Fruit fly (Drosophila melanogaster) whole organism, embryonic: Measurements from ENCODE around the gene CG10343.

Experiments used
- CG10147 ChIP-seq: fragments of 200-800 bp; sonication (Bioruptor generic); optimal IDR thresholded peaks from 2 replicates; lab custom pipeline; 2019; ENCODE audit warnings: missing biosample characterization, mild to moderate bottlenecking, missing genetic modification characterization, moderate library complexity
- CG1024 ChIP-seq: fragments of 200-800 bp; sonication (Bioruptor generic); IDR thresholded peaks from 2 replicates; pipeline ENCODE4 v1.3.6; 2022; ENCODE audit warnings: missing biosample characterization, missing genetic modification characterization
- CG10274 ChIP-seq: fragments of 200-800 bp; sonication (Bioruptor generic); optimal IDR thresholded peaks from 3 replicates; lab custom pipeline; 2017; ENCODE audit warnings: missing biosample characterization, mild to moderate bottlenecking, missing genetic modification characterization
- CG10565 ChIP-seq: fragments of 200-800 bp; sonication (Bioruptor generic); optimal IDR thresholded peaks from 3 replicates; lab custom pipeline; 2016; ENCODE audit warnings: missing biosample characterization, mild to moderate bottlenecking, missing genetic modification characterization
- CG12155 ChIP-seq: fragments of 200-800 bp; sonication (Bioruptor generic); optimal IDR thresholded peaks from 3 replicates; lab custom pipeline; 2016; ENCODE audit warnings: missing biosample characterization, missing genetic modification characterization
- CG12299 ChIP-seq: fragments of 200-800 bp; sonication (Bioruptor generic); optimal IDR thresholded peaks from 2 replicates; lab custom pipeline; 2018; ENCODE audit warnings: missing biosample characterization, mild to moderate bottlenecking, missing genetic modification characterization
- CG12744 ChIP-seq: fragments of 200-800 bp; sonication (Bioruptor generic); optimal IDR thresholded peaks from 2 replicates; lab custom pipeline; 2016; ENCODE audit warnings: missing biosample characterization, missing genetic modification characterization
- CG1603 ChIP-seq: fragments of 200-800 bp; sonication (Bioruptor generic); optimal IDR thresholded peaks from 2 replicates; lab custom pipeline; 2019; ENCODE audit warnings: missing biosample characterization, mild to moderate bottlenecking, missing genetic modification characterization, moderate library complexity
- CG17802 ChIP-seq: fragments of 200-800 bp; sonication (Bioruptor generic); optimal IDR thresholded peaks from 2 replicates; lab custom pipeline; 2018; ENCODE audit warnings: missing biosample characterization, mild to moderate bottlenecking, missing genetic modification characterization, moderate library complexity
- CG18764 ChIP-seq: fragments of 200-800 bp; sonication (Bioruptor generic); optimal IDR thresholded peaks from 3 replicates; lab custom pipeline; 2016; ENCODE audit warnings: missing biosample characterization, missing genetic modification characterization
- CG30020 ChIP-seq: fragments of 200-800 bp; optimal IDR thresholded peaks from 2 replicates; lab custom pipeline; 2019; ENCODE audit warnings: missing biosample characterization, mild to moderate bottlenecking, missing genetic modification characterization, moderate library complexity
- CG3065 ChIP-seq: fragments of 200-800 bp; sonication (Bioruptor generic); optimal IDR thresholded peaks from 2 replicates; lab custom pipeline; 2016; ENCODE audit warnings: missing biosample characterization, missing genetic modification characterization
- CG33213 ChIP-seq: fragments of 200-800 bp; sonication (Bioruptor generic); optimal IDR thresholded peaks from 3 replicates; lab custom pipeline; 2016; ENCODE audit warnings: missing biosample characterization, missing genetic modification characterization
- CG4360 ChIP-seq: fragments of 200-800 bp; sonication (Bioruptor generic); IDR thresholded peaks from 2 replicates; pipeline ENCODE4 v1.3.6; 2022; ENCODE audit warnings: missing biosample characterization, missing genetic modification characterization
- CG5180 ChIP-seq: fragments of 200-800 bp; sonication (Bioruptor generic); optimal IDR thresholded peaks from 3 replicates; lab custom pipeline; 2017; ENCODE audit warnings: missing biosample characterization, missing genetic modification characterization, mild to moderate bottlenecking, moderate library complexity, missing genetic modification reagents
- CG7963 ChIP-seq: fragments of 200-800 bp; sonication (Bioruptor generic); IDR thresholded peaks from 3 replicates; pipeline ENCODE4 v1.3.6; 2022; ENCODE audit warnings: missing biosample characterization, missing genetic modification characterization; ENCODE audit not compliant: partially characterized antibody
- CG8765 ChIP-seq: fragments of 200-800 bp; sonication (Bioruptor generic); IDR thresholded peaks from 2 replicates; pipeline ENCODE4 v1.3.6; 2022; ENCODE audit warnings: missing biosample characterization, missing genetic modification characterization
- Camta ChIP-seq: fragments of 200-800 bp; sonication (Bioruptor generic); optimal IDR thresholded peaks from 2 replicates; lab custom pipeline; 2016; ENCODE audit warnings: missing biosample characterization, missing genetic modification characterization
- D19A ChIP-seq: fragments of 200-800 bp; optimal IDR thresholded peaks from 3 replicates; lab custom pipeline; 2019; ENCODE audit warnings: missing biosample characterization, mild to moderate bottlenecking, missing genetic modification characterization, moderate library complexity
- Dip3 ChIP-seq: fragments of 200-800 bp; sonication (Bioruptor generic); optimal IDR thresholded peaks from 3 replicates; lab custom pipeline; 2016; ENCODE audit warnings: missing biosample characterization, missing genetic modification characterization
- E2f2 ChIP-seq: fragments of 200-800 bp; sonication (Bioruptor generic); IDR thresholded peaks from 2 replicates; pipeline ENCODE4 v1.3.6; 2022; ENCODE audit warnings: missing biosample characterization, missing genetic modification characterization
- Gug ChIP-seq: fragments of 200-800 bp; sonication (Bioruptor generic); IDR thresholded peaks from 4 replicates; pipeline ENCODE4 v1.3.6; 2022; ENCODE audit warnings: missing biosample characterization, missing genetic modification characterization
- H15 ChIP-seq: fragments of 200-800 bp; sonication (Bioruptor generic); IDR thresholded peaks from 3 replicates; pipeline ENCODE4 v1.3.6; 2022; ENCODE audit warnings: missing biosample characterization, missing genetic modification characterization
- HLH3B ChIP-seq: fragments of 200-800 bp; sonication (Bioruptor generic); IDR thresholded peaks from 2 replicates; pipeline ENCODE4 v1.3.6; 2022; ENCODE audit warnings: missing biosample characterization, missing genetic modification characterization
- Hsf ChIP-seq: fragments of 200-800 bp; sonication (Bioruptor generic); optimal IDR thresholded peaks from 3 replicates; lab custom pipeline; 2016; ENCODE audit warnings: missing biosample characterization, missing genetic modification characterization
- Kr ChIP-seq: fragments of 200-800 bp; sonication (Bioruptor generic); optimal IDR thresholded peaks from 2 replicates; lab custom pipeline; 2017; ENCODE audit warnings: missing biosample characterization, mild to moderate bottlenecking, missing genetic modification characterization
- MTF-1 ChIP-seq: fragments of 200-800 bp; sonication (Bioruptor generic); optimal IDR thresholded peaks from 2 replicates; lab custom pipeline; 2018; ENCODE audit warnings: missing biosample characterization, mild to moderate bottlenecking, missing genetic modification characterization, borderline replicate concordance
- Mad ChIP-seq: fragments of 200-800 bp; sonication (Bioruptor generic); optimal IDR thresholded peaks from 2 replicates; lab custom pipeline; 2016; ENCODE audit warnings: missing biosample characterization, missing genetic modification characterization
- Opbp ChIP-seq: fragments of 200-800 bp; sonication (Bioruptor generic); IDR thresholded peaks from 3 replicates; pipeline ENCODE4 v1.3.6; 2022; ENCODE audit warnings: missing biosample characterization, missing genetic modification characterization; ENCODE audit not compliant: partially characterized antibody
- amos ChIP-seq: fragments of 200-800 bp; sonication (Bioruptor generic); IDR thresholded peaks from 2 replicates; pipeline ENCODE4 v1.3.6; 2022; ENCODE audit warnings: missing biosample characterization, missing genetic modification characterization; ENCODE audit not compliant: partially characterized antibody
- cato ChIP-seq: fragments of 200-800 bp; sonication (Bioruptor generic); optimal IDR thresholded peaks from 2 replicates; lab custom pipeline; 2016; ENCODE audit warnings: missing biosample characterization, missing genetic modification characterization, borderline replicate concordance
- caup ChIP-seq: fragments of 200-800 bp; sonication (Bioruptor generic); optimal IDR thresholded peaks from 3 replicates; lab custom pipeline; 2017; ENCODE audit warnings: missing biosample characterization, mild to moderate bottlenecking, missing genetic modification characterization, moderate library complexity; ENCODE audit not compliant: severe bottlenecking
- chinmo ChIP-seq: fragments of 200-800 bp; sonication (Bioruptor generic); IDR thresholded peaks from 4 replicates; pipeline ENCODE4 v1.3.6; 2022; ENCODE audit warnings: missing biosample characterization, missing genetic modification characterization; ENCODE audit not compliant: partially characterized antibody
- cwo ChIP-seq: fragments of 200-800 bp; sonication (Bioruptor generic); optimal IDR thresholded peaks from 3 replicates; lab custom pipeline; 2017; ENCODE audit warnings: missing biosample characterization, missing genetic modification characterization, mild to moderate bottlenecking, moderate library complexity, missing genetic modification reagents
- dan ChIP-seq: fragments of 200-800 bp; sonication (Bioruptor generic); IDR thresholded peaks from 2 replicates; pipeline ENCODE4 v1.3.6; 2022; ENCODE audit warnings: missing biosample characterization, missing genetic modification characterization
- grau ChIP-seq: fragments of 200-800 bp; optimal IDR thresholded peaks from 3 replicates; lab custom pipeline; 2019; ENCODE audit warnings: missing biosample characterization, mild to moderate bottlenecking, missing genetic modification characterization, moderate library complexity
- ham ChIP-seq: fragments of 200-800 bp; sonication (Bioruptor generic); IDR thresholded peaks from 2 replicates; pipeline ENCODE4 v1.3.6; 2022; ENCODE audit warnings: missing biosample characterization, missing genetic modification characterization
- hbn ChIP-seq: fragments of 200-800 bp; sonication (Bioruptor generic); IDR thresholded peaks from 2 replicates; pipeline ENCODE4 v1.3.6; 2022; ENCODE audit warnings: missing biosample characterization, missing genetic modification characterization; ENCODE audit not compliant: partially characterized antibody
- jing ChIP-seq: fragments of 200-800 bp; sonication (Bioruptor generic); optimal IDR thresholded peaks from 2 replicates; lab custom pipeline; 2018; ENCODE audit warnings: missing biosample characterization, mild to moderate bottlenecking, missing genetic modification characterization
- knrl ChIP-seq: fragments of 200-800 bp; sonication (Bioruptor generic); IDR thresholded peaks from 3 replicates; pipeline ENCODE4 v1.3.6; 2022; ENCODE audit warnings: missing biosample characterization, missing genetic modification characterization; ENCODE audit not compliant: partially characterized antibody
- nau ChIP-seq: fragments of 200-800 bp; sonication (Bioruptor generic); optimal IDR thresholded peaks from 3 replicates; lab custom pipeline; 2017; ENCODE audit warnings: missing biosample characterization, mild to moderate bottlenecking, missing genetic modification characterization, missing genetic modification reagents
- phol ChIP-seq: fragments of 200-800 bp; sonication (Bioruptor generic); optimal IDR thresholded peaks from 3 replicates; lab custom pipeline; 2018; ENCODE audit warnings: missing biosample characterization, mild to moderate bottlenecking, missing genetic modification characterization, moderate library complexity
- unc-4 ChIP-seq: fragments of 200-800 bp; sonication (Bioruptor generic); IDR thresholded peaks from 2 replicates; pipeline ENCODE4 v1.3.6; 2022; ENCODE audit warnings: missing biosample characterization, missing genetic modification characterization; ENCODE audit not compliant: partially characterized antibody
- vfl ChIP-seq: fragments of 200-800 bp; sonication (Bioruptor generic); optimal IDR thresholded peaks from 2 replicates; lab custom pipeline; 2016; ENCODE audit warnings: missing biosample characterization, missing genetic modification characterization
- vnd ChIP-seq: fragments of 200-800 bp; sonication (Bioruptor generic); IDR thresholded peaks from 3 replicates; pipeline ENCODE4 v1.3.6; 2022; ENCODE audit warnings: missing biosample characterization, missing genetic modification characterization; ENCODE audit not compliant: partially characterized antibody
- z ChIP-seq: fragments of 200-800 bp; sonication (Bioruptor generic); IDR thresholded peaks from 3 replicates; pipeline ENCODE4 v1.3.6; 2022; ENCODE audit warnings: missing biosample characterization, missing genetic modification characterization
- zfh2 ChIP-seq: fragments of 200-800 bp; sonication (Bioruptor generic); optimal IDR thresholded peaks from 2 replicates; lab custom pipeline; 2016; ENCODE audit warnings: missing biosample characterization, missing genetic modification characterization

The CG10343 gene

dm6 chr2L:18676948-18677820 lies 26.1 kb upstream of the CG10343 start, which contains the start of the genes Mst36Fa and CG31751 (continued):
- TF ChIP-seq ham (GFP tag; lab: Robert Waterston, UW) = no peak
- peak; percentile 53 for TF ChIP-seq CG33213 (GFP tag; lab: Kevin White, UChicago)
- peak; percentile 9 for TF ChIP-seq phol (tag; lab: Kevin White, UChicago)
- TF ChIP-seq CG8765 (GFP tag; lab: Robert Waterston, UW) = no peak
- TF ChIP-seq CG18764 (GFP tag; lab: Kevin White, UChicago) = peak; percentile 65
- TF ChIP-seq amos (GFP tag; lab: Robert Waterston, UW) = no peak
- no peak for TF ChIP-seq cato
- TF ChIP-seq D19A = peak; percentile 51
- TF ChIP-seq unc-4 (GFP tag; lab: Robert Waterston, UW) = no peak
- peak; percentile 15 for TF ChIP-seq vfl (GFP tag; lab: Kevin White, UChicago)
- TF ChIP-seq CG7963 (GFP tag; lab: Robert Waterston, UW) = no peak
- TF ChIP-seq CG10274 (GFP tag; lab: Kevin White, UChicago) = peak; percentile 75
- peak; percentile 8 for TF ChIP-seq CG30020 (tag; lab: Kevin White, UChicago)
- TF ChIP-seq CG3065 (GFP tag; lab: Kevin White, UChicago) = peak; percentile 74
- no peak for TF ChIP-seq Dip3 (GFP tag; lab: Kevin White, UChicago)
- no peak for TF ChIP-seq vnd (GFP tag; lab: Robert Waterston, UW)
- TF ChIP-seq CG1024 (GFP tag; lab: Robert Waterston, UW) = peak; percentile 63; the same call in 1 of the 2 replicates
- peak; percentile 28 for TF ChIP-seq CG12744
- TF ChIP-seq MTF-1 (GFP tag; lab: Kevin White, UChicago) = peak; percentile 87
- TF ChIP-seq cwo (GFP tag; lab: Kevin White, UChicago) = peak; percentile 73
- no peak for TF ChIP-seq CG10565 (GFP tag; lab: Kevin White, UChicago)
- no peak for TF ChIP-seq dan
- peak; percentile 94 for TF ChIP-seq caup (GFP tag; lab: Kevin White, UChicago)
- peak; percentile 74 for TF ChIP-seq CG12299
- TF ChIP-seq hbn (GFP tag; lab: Robert Waterston, UW) = no peak
- TF ChIP-seq chinmo (GFP tag; lab: Robert Waterston, UW) = peak; percentile 80; the same call in 2 of the 4 replicates
- peak; percentile 98 for TF ChIP-seq E2f2 (GFP tag; lab: Robert Waterston, UW)
- TF ChIP-seq CG1603 (tag; lab: Kevin White, UChicago) = peak; percentile 53
- TF ChIP-seq CG12155 (GFP tag; lab: Kevin White, UChicago) = peak; percentile 23
- TF ChIP-seq Hsf (GFP tag; lab: Kevin White, UChicago) = peak; percentile 64
- TF ChIP-seq grau (tag; lab: Kevin White, UChicago) = peak; percentile 51
- no peak for TF ChIP-seq Kr (GFP tag; lab: Kevin White, UChicago)
- 0 out of 3 replicates have a peak, but pooled peaks have one; percentile 32 for TF ChIP-seq Opbp (GFP tag; lab: Robert Waterston, UW)
- peak; percentile 29 for TF ChIP-seq CG17802 (tag; lab: Kevin White, UChicago)
- 0 out of 3 replicates have a peak, but pooled peaks have one; percentile 39 for TF ChIP-seq knrl
- peak; percentile 68 for TF ChIP-seq Mad
- TF ChIP-seq CG10147 (GFP tag; lab: Kevin White, UChicago) = no peak
- peak; percentile 71; the same call in 1 of the 2 replicates for TF ChIP-seq HLH3B
- peak; percentile 31 for TF ChIP-seq zfh2 (GFP tag; lab: Kevin White, UChicago)
- TF ChIP-seq H15 = peak; percentile 39; the same call in 2 of the 3 replicates
- TF ChIP-seq CG4360 (GFP tag; lab: Robert Waterston, UW) = peak; percentile 59
- TF ChIP-seq z (GFP tag; lab: Robert Waterston, UW) = peak; percentile 50; the same call in 1 of the 3 replicates
- no peak for TF ChIP-seq Gug (GFP tag; lab: Robert Waterston, UW)
- TF ChIP-seq Camta (GFP tag; lab: Kevin White, UChicago) = peak; percentile 84
- peak; percentile 80 for TF ChIP-seq CG5180 (GFP tag; lab: Kevin White, UChicago)
- no peak for TF ChIP-seq nau (GFP tag; lab: Kevin White, UChicago)
- TF ChIP-seq jing (GFP tag; lab: Kevin White, UChicago) = peak; percentile 39
